Fruit fly (Drosophila melanogaster) whole organism, embryonic: ENCODE results near the gene dmGlut.
A peak's percentile ranks its signal among the peaks of the same experiment; 100 is the strongest.

Experiments used
- Atf3 ChIP-seq: fragments of 200-800 bp; sonication (Bioruptor generic); optimal IDR thresholded peaks from 3 replicates; lab custom pipeline; 2016; ENCODE audit warnings: missing biosample characterization, missing genetic modification characterization
- Atf6 ChIP-seq: fragments of 200-800 bp; sonication (Bioruptor generic); IDR thresholded peaks from 2 replicates; pipeline ENCODE4 v1.3.6; 2022; ENCODE audit warnings: missing biosample characterization, missing genetic modification characterization
- CG11093 ChIP-seq: fragments of 200-800 bp; sonication (Bioruptor generic); IDR thresholded peaks from 3 replicates; pipeline ENCODE4 v1.3.6; 2022; ENCODE audit warnings: missing biosample characterization, missing genetic modification characterization
- CG11247 ChIP-seq: fragments of 200-800 bp; sonication (Bioruptor generic); IDR thresholded peaks from 2 replicates; pipeline ENCODE4 v1.3.6; 2022; ENCODE audit warnings: missing biosample characterization, missing genetic modification characterization
- CG12104 ChIP-seq: fragments of 200-800 bp; sonication (Bioruptor generic); optimal IDR thresholded peaks from 3 replicates; lab custom pipeline; 2016; ENCODE audit warnings: missing biosample characterization, missing genetic modification characterization
- CG12744 ChIP-seq: fragments of 200-800 bp; sonication (Bioruptor generic); optimal IDR thresholded peaks from 2 replicates; lab custom pipeline; 2016; ENCODE audit warnings: missing biosample characterization, missing genetic modification characterization
- CG12769 ChIP-seq: fragments of 200-800 bp; sonication (Bioruptor generic); optimal IDR thresholded peaks from 2 replicates; lab custom pipeline; 2019; ENCODE audit warnings: missing biosample characterization, mild to moderate bottlenecking, missing genetic modification characterization, moderate library complexity
- CG13624 ChIP-seq: fragments of 200-800 bp; sonication (Bioruptor generic); optimal IDR thresholded peaks from 2 replicates; lab custom pipeline; 2016; ENCODE audit warnings: missing biosample characterization, missing genetic modification characterization
- CG14965 ChIP-seq: fragments of 200-800 bp; sonication (Bioruptor generic); optimal IDR thresholded peaks from 2 replicates; lab custom pipeline; 2016; ENCODE audit warnings: missing biosample characterization, missing genetic modification characterization, borderline replicate concordance
- CG15073 ChIP-seq: fragments of 200-800 bp; sonication (Bioruptor generic); optimal IDR thresholded peaks from 2 replicates; lab custom pipeline; 2016; ENCODE audit warnings: missing biosample characterization, missing genetic modification characterization
- CG16813 ChIP-seq: fragments of 200-800 bp; sonication (Bioruptor generic); IDR thresholded peaks from 3 replicates; pipeline ENCODE4 v1.3.6; 2022; ENCODE audit warnings: missing biosample characterization, missing genetic modification characterization; ENCODE audit not compliant: partially characterized antibody
- CG17385 ChIP-seq: fragments of 200-800 bp; sonication (Bioruptor generic); optimal IDR thresholded peaks from 3 replicates; lab custom pipeline; 2018; ENCODE audit warnings: missing biosample characterization, mild to moderate bottlenecking, missing genetic modification characterization
- CG17829 ChIP-seq: fragments of 200-800 bp; optimal IDR thresholded peaks from 2 replicates; lab custom pipeline; 2019; ENCODE audit warnings: missing biosample characterization, mild to moderate bottlenecking, missing genetic modification characterization, moderate library complexity
- CG2129 ChIP-seq: fragments of 200-800 bp; sonication (Bioruptor generic); IDR thresholded peaks from 2 replicates; pipeline ENCODE4 v1.3.6; 2022; ENCODE audit warnings: missing biosample characterization, missing genetic modification characterization; ENCODE audit not compliant: partially characterized antibody
- CG2678 ChIP-seq: fragments of 200-800 bp; sonication (Bioruptor generic); optimal IDR thresholded peaks from 3 replicates; lab custom pipeline; 2019; ENCODE audit warnings: missing biosample characterization, mild to moderate bottlenecking, missing genetic modification characterization, moderate library complexity
- CG31388 ChIP-seq: fragments of 200-800 bp; sonication (Bioruptor generic); optimal IDR thresholded peaks from 2 replicates; lab custom pipeline; 2016; ENCODE audit warnings: missing biosample characterization, missing genetic modification characterization
- CG32532 ChIP-seq: fragments of 200-800 bp; sonication (Bioruptor generic); IDR thresholded peaks from 2 replicates; pipeline ENCODE4 v1.3.6; 2022; ENCODE audit warnings: missing biosample characterization, missing genetic modification characterization
- CG34376 ChIP-seq: fragments of 200-800 bp; sonication (Bioruptor generic); optimal IDR thresholded peaks from 2 replicates; lab custom pipeline; 2018; ENCODE audit warnings: missing biosample characterization, mild to moderate bottlenecking, missing genetic modification characterization
- CG3838 ChIP-seq: fragments of 200-800 bp; sonication (Bioruptor generic); optimal IDR thresholded peaks from 3 replicates; lab custom pipeline; 2016; ENCODE audit warnings: missing biosample characterization, missing genetic modification characterization
- CG3995 ChIP-seq: fragments of 200-800 bp; sonication (Bioruptor generic); optimal IDR thresholded peaks from 3 replicates; lab custom pipeline; 2016; ENCODE audit warnings: missing biosample characterization, missing genetic modification characterization
- CG4730 ChIP-seq: fragments of 200-800 bp; sonication (Bioruptor generic); IDR thresholded peaks from 2 replicates; pipeline ENCODE4 v1.3.6; 2022; ENCODE audit warnings: missing biosample characterization, missing genetic modification characterization
- CG6175 ChIP-seq: fragments of 200-800 bp; sonication (Bioruptor generic); IDR thresholded peaks from 3 replicates; pipeline ENCODE4 v1.3.6; 2022; ENCODE audit warnings: missing biosample characterization, missing genetic modification characterization
- CG7357 ChIP-seq: fragments of 200-800 bp; sonication (Bioruptor generic); IDR thresholded peaks from 3 replicates; pipeline ENCODE4 v1.3.6; 2022; ENCODE audit warnings: missing biosample characterization, missing genetic modification characterization
- CG7745 ChIP-seq: fragments of 200-800 bp; sonication (Bioruptor generic); optimal IDR thresholded peaks from 2 replicates; lab custom pipeline; 2018; ENCODE audit warnings: missing biosample characterization, mild to moderate bottlenecking, missing genetic modification characterization, moderate library complexity
- CG7987 ChIP-seq: fragments of 200-800 bp; sonication (Bioruptor generic); optimal IDR thresholded peaks from 2 replicates; lab custom pipeline; 2018; ENCODE audit warnings: missing biosample characterization, mild to moderate bottlenecking, missing genetic modification characterization, moderate library complexity
- CG8359 ChIP-seq: fragments of 200-800 bp; sonication (Bioruptor generic); optimal IDR thresholded peaks from 2 replicates; lab custom pipeline; 2017; ENCODE audit warnings: missing biosample characterization, mild to moderate bottlenecking, missing genetic modification characterization, borderline replicate concordance
- CG8478 ChIP-seq: fragments of >200 bp; optimal IDR thresholded peaks from 2 replicates; lab custom pipeline; 2018
- Dfd ChIP-seq, 2 experiments: fragments of >200 bp; optimal IDR thresholded peaks; 2 replicates each; lab custom pipeline; 2017; ENCODE audit warnings: missing biosample characterization in 2 of 2, missing genetic modification characterization in 2 of 2
- H15 ChIP-seq: fragments of 200-800 bp; sonication (Bioruptor generic); IDR thresholded peaks from 3 replicates; pipeline ENCODE4 v1.3.6; 2022; ENCODE audit warnings: missing biosample characterization, missing genetic modification characterization
- HHEX ChIP-seq: fragments of 200-800 bp; sonication (Bioruptor generic); optimal IDR thresholded peaks from 3 replicates; lab custom pipeline; 2017; ENCODE audit warnings: missing biosample characterization, mild to moderate bottlenecking, missing genetic modification characterization, missing genetic modification reagents
- HLH54F ChIP-seq: fragments of 200-800 bp; sonication (Bioruptor generic); optimal IDR thresholded peaks from 3 replicates; lab custom pipeline; 2016; ENCODE audit warnings: missing biosample characterization, missing genetic modification characterization
- HmgD ChIP-seq: fragments of 200-800 bp; sonication (Bioruptor generic); optimal IDR thresholded peaks from 3 replicates; lab custom pipeline; 2016; ENCODE audit warnings: missing biosample characterization, missing genetic modification characterization
- Hr3 ChIP-seq: fragments of 200-800 bp; sonication (Bioruptor generic); optimal IDR thresholded peaks from 3 replicates; lab custom pipeline; 2016; ENCODE audit warnings: missing biosample characterization, missing genetic modification characterization
- Kr ChIP-seq: fragments of 200-800 bp; sonication (Bioruptor generic); optimal IDR thresholded peaks from 2 replicates; lab custom pipeline; 2017; ENCODE audit warnings: missing biosample characterization, mild to moderate bottlenecking, missing genetic modification characterization
- Stat92E ChIP-seq, 3 experiments: fragments of >200 bp in 2 of 3; fragments of 200-800 bp in 1 of 3; sonication (Bioruptor generic) in 1 of 3; optimal IDR thresholded peaks; 2 replicates each; lab custom pipeline; 2017 to 2019; ENCODE audit warnings: missing biosample characterization in 3 of 3, missing genetic modification characterization in 3 of 3, mild to moderate bottlenecking in 1 of 3, moderate library complexity in 1 of 3
- Xbp1 ChIP-seq: fragments of 200-800 bp; sonication (Bioruptor generic); optimal IDR thresholded peaks from 3 replicates; lab custom pipeline; 2016; ENCODE audit warnings: missing biosample characterization, mild to moderate bottlenecking, missing genetic modification characterization
- ato ChIP-seq: fragments of 200-800 bp; sonication (Bioruptor generic); IDR thresholded peaks from 2 replicates; pipeline ENCODE4 v1.3.6; 2022; ENCODE audit warnings: missing biosample characterization, missing genetic modification characterization; ENCODE audit not compliant: partially characterized antibody
- chif ChIP-seq, 2 experiments: fragments of 200-800 bp; sonication (Bioruptor generic); optimal IDR thresholded peaks; 3 replicates each; lab custom pipeline; 2016; ENCODE audit warnings: missing biosample characterization in 2 of 2, missing genetic modification characterization in 2 of 2
- croc ChIP-seq: fragments of 200-800 bp; sonication (Bioruptor generic); conservative IDR thresholded peaks from 3 replicates; pipeline ENCODE4 v1.3.6; 2022; ENCODE audit warnings: missing biosample characterization, missing genetic modification characterization
- crol ChIP-seq: fragments of 200-800 bp; sonication (Bioruptor generic); IDR thresholded peaks from 2 replicates; pipeline ENCODE4 v1.3.6; 2022; ENCODE audit warnings: missing biosample characterization, missing genetic modification characterization
- fd102C ChIP-seq: fragments of 200-800 bp; sonication (Bioruptor generic); optimal IDR thresholded peaks from 2 replicates; lab custom pipeline; 2018; ENCODE audit warnings: missing biosample characterization, mild to moderate bottlenecking, missing genetic modification characterization, moderate library complexity
- lmd ChIP-seq: fragments of 200-800 bp; sonication (Bioruptor generic); IDR thresholded peaks from 2 replicates; pipeline ENCODE4 v1.3.6; 2022; ENCODE audit warnings: missing biosample characterization, missing genetic modification characterization
- peb ChIP-seq: fragments of 200-800 bp; sonication (Bioruptor generic); IDR thresholded peaks from 2 replicates; pipeline ENCODE4 v1.3.6; 2022; ENCODE audit warnings: missing biosample characterization, missing genetic modification characterization
- pfk ChIP-seq: fragments of 200-800 bp; sonication (Bioruptor generic); optimal IDR thresholded peaks from 2 replicates; lab custom pipeline; 2018; ENCODE audit warnings: missing biosample characterization, mild to moderate bottlenecking, missing genetic modification characterization, moderate library complexity
- run ChIP-seq: fragments of 200-800 bp; sonication (Bioruptor generic); optimal IDR thresholded peaks from 3 replicates; lab custom pipeline; 2018; ENCODE audit warnings: missing biosample characterization, mild to moderate bottlenecking, missing genetic modification characterization
- sima ChIP-seq: fragments of 200-800 bp; sonication (Bioruptor generic); optimal IDR thresholded peaks from 2 replicates; lab custom pipeline; 2016; ENCODE audit warnings: missing biosample characterization, missing genetic modification characterization
- so ChIP-seq: fragments of 200-800 bp; sonication (Bioruptor generic); IDR thresholded peaks from 3 replicates; pipeline ENCODE4 v1.3.6; 2022; ENCODE audit warnings: missing biosample characterization, missing genetic modification characterization
- unpg ChIP-seq: fragments of 200-800 bp; sonication (Bioruptor generic); optimal IDR thresholded peaks from 3 replicates; lab custom pipeline; 2018; ENCODE audit warnings: missing biosample characterization, mild to moderate bottlenecking, missing genetic modification characterization, moderate library complexity

Gene dmGlut

DNA sequence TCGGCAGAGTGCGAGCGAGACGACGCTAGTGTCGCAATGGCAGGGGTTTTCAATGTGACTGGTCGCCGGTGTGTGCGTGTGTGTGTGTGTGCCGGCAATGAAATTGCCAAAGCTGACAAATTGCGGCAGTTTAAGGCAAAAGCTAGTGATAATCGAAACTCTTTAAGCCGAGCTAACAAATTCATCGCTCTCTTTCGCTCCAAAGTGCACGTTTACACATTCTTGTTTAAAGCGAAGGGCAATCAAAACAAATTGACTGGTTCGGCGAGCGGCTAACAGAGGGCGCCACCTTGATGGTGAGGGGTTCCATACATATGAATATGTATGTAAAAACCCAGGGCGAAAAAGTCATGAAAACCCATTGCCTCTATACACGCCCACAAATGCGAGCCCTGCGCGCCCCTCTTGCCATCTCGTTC lies 23.4 kb upstream of the dmGlut start (continued):
- TF ChIP-seq CG17829 (tag; lab: Kevin White, UChicago) (peak; percentile 38), CG11247 (GFP tag; lab: Robert Waterston, UW) (no peak), CG12744 (GFP tag; lab: Kevin White, UChicago) (no peak), Stat92E (GFP tag; optimal IDR thresholded peaks at IDR 0.05; lab: Kevin White, UChicago) (no peak), chif (GFP tag; optimal IDR thresholded peaks at IDR 0.05; lab: Kevin White, UChicago) (no peak), CG2129 (GFP tag; lab: Robert Waterston, UW) (no peak), Atf3 (GFP tag; lab: Kevin White, UChicago) (no peak), HLH54F (no peak), CG8478 (peak; percentile 62), peb (GFP tag; lab: Robert Waterston, UW) (no peak), run (tag; lab: Kevin White, UChicago) (no peak)

dm6 chr2L:12004211-12004979 lies 22.8 kb upstream of the dmGlut start:
- no peak for TF ChIP-seq HmgD (GFP tag; lab: Kevin White, UChicago)
- no peak for TF ChIP-seq CG13624 (GFP tag; lab: Kevin White, UChicago)
- TF ChIP-seq CG31388 (GFP tag; lab: Kevin White, UChicago): no peak
- TF ChIP-seq lmd (GFP tag; lab: Robert Waterston, UW): no peak
- TF ChIP-seq CG7745 (tag; lab: Kevin White, UChicago): peak; percentile 86
- peak; percentile 96 for TF ChIP-seq CG3838 (GFP tag; lab: Kevin White, UChicago)
- TF ChIP-seq CG12769: peak; percentile 91
- peak; percentile 62 for TF ChIP-seq CG7987 (GFP tag; lab: Kevin White, UChicago)
- peak; percentile 89 for TF ChIP-seq Kr (GFP tag; lab: Kevin White, UChicago)
- TF ChIP-seq CG6175 (GFP tag; lab: Robert Waterston, UW): no peak
- peak; percentile 4 for TF ChIP-seq CG3995 (GFP tag; lab: Kevin White, UChicago)
- no peak for TF ChIP-seq crol (GFP tag; lab: Robert Waterston, UW)
- peak; percentile 9 for TF ChIP-seq CG14965 (GFP tag; lab: Kevin White, UChicago)
- TF ChIP-seq CG4730 (GFP tag; lab: Robert Waterston, UW): no peak
- TF ChIP-seq CG8359 (GFP tag; lab: Kevin White, UChicago): peak; percentile 40
- peak; percentile 79 for TF ChIP-seq HHEX
- TF ChIP-seq Atf6 (GFP tag; lab: Robert Waterston, UW): no peak
- peak; percentile 70 for TF ChIP-seq unpg
- peak; percentile 34 for TF ChIP-seq CG12744 (GFP tag; lab: Kevin White, UChicago)
- TF ChIP-seq CG32532 (GFP tag; lab: Robert Waterston, UW): no peak
- TF ChIP-seq Dfd (GFP tag; optimal IDR thresholded peaks at IDR 0.05; lab: Kevin White, UChicago): no peak
- TF ChIP-seq CG7357 (GFP tag; lab: Robert Waterston, UW): 0 out of 3 replicates have a peak, but pooled peaks have one; percentile 7
- peak; percentile 62 for TF ChIP-seq CG12104 (GFP tag; lab: Kevin White, UChicago)
- TF ChIP-seq CG2678 (tag; lab: Kevin White, UChicago): peak; percentile 73
- TF ChIP-seq pfk (GFP tag; lab: Kevin White, UChicago): peak; percentile 68
- TF ChIP-seq Hr3: no peak
- TF ChIP-seq CG17385 (GFP tag; lab: Kevin White, UChicago): peak; percentile 91
- peak; percentile 49 for TF ChIP-seq CG34376 (GFP tag; lab: Kevin White, UChicago)
- TF ChIP-seq so (GFP tag; lab: Robert Waterston, UW): no peak
- TF ChIP-seq H15 (GFP tag; lab: Robert Waterston, UW): no peak
- peak; percentile 88 for TF ChIP-seq fd102C (GFP tag; lab: Kevin White, UChicago)
- no peak for TF ChIP-seq CG15073 (GFP tag; lab: Kevin White, UChicago)
- TF ChIP-seq ato (GFP tag; lab: Robert Waterston, UW): no peak
- no peak for TF ChIP-seq CG16813 (GFP tag; lab: Robert Waterston, UW)
- TF ChIP-seq Xbp1 (GFP tag; lab: Kevin White, UChicago): peak; percentile 17
- no peak; the same call in 1 of the 3 replicates for TF ChIP-seq croc
- TF ChIP-seq CG11093 (GFP tag; lab: Robert Waterston, UW): no peak
- TF ChIP-seq sima: peak; percentile 39
